Worm (Caenorhabditis elegans): ENCODE measurements around the gene egl-6.
A peak's percentile ranks its signal among the peaks of the same experiment; 100 is the strongest.

ce11 chrX:5953174-5953573, 22.3 kb downstream of the egl-6 start, which contains the start of the genes R07E4.5 and R07E4.3:
- TF ChIP-seq med-1 (GFP tag; optimal IDR thresholded peaks at IDR 0.05; ENCODE audit: insufficient read depth) (no peak), ref-1 (GFP tag; conservative IDR thresholded peaks at IDR 0.05) (no peak), ztf-23 (GFP tag; IDR thresholded peaks at IDR 0.05) (peak; percentile 62; the same call in 1 of the 2 replicates), flt-1 (GFP tag; IDR thresholded peaks at IDR 0.05) (0 out of 2 replicates have a peak, but pooled peaks have one; percentile 56), T22C8.4 (GFP tag; IDR thresholded peaks at IDR 0.05) (no peak), ztf-29 (GFP tag; IDR thresholded peaks at IDR 0.05) (no peak), klf-2 (GFP tag; conservative IDR thresholded peaks at IDR 0.05) (no peak), tab-1 (GFP tag; IDR thresholded peaks at IDR 0.05) (no peak), cog-1 (tag; optimal IDR thresholded peaks at IDR 0.05) (peak; percentile 43)

All from whole organism, midembryonic.